Worm (Caenorhabditis elegans) whole organism, L3 larva: ENCODE results near the gene Y51H7BR.8.

ENCODE experiments used
- ZK546.5 ChIP-seq: sonication (generic microtip); optimal IDR thresholded peaks from 2 replicates; lab custom pipeline; 2017; ENCODE audit warnings: missing biosample characterization, missing genetic modification characterization
- aly-2 ChIP-seq: fragments of 150-350 bp; optimal IDR thresholded peaks from 2 replicates; lab custom pipeline; 2014; ENCODE audit warnings: missing biosample characterization, missing genetic modification characterization
- ama-1 ChIP-seq: fragments of 150-350 bp; optimal IDR thresholded peaks from 2 replicates; lab custom pipeline; 2018
- ceh-16 ChIP-seq: sonication (generic microtip); optimal IDR thresholded peaks from 2 replicates; lab custom pipeline; 2017; ENCODE audit warnings: missing biosample characterization, missing genetic modification characterization
- ceh-82 ChIP-seq: fragments of 150-350 bp; optimal IDR thresholded peaks from 2 replicates; lab custom pipeline; 2014; ENCODE audit warnings: missing biosample characterization, missing genetic modification characterization
- ceh-9 ChIP-seq: sonication (generic microtip); optimal IDR thresholded peaks from 2 replicates; lab custom pipeline; 2018; ENCODE audit warnings: missing biosample characterization, missing genetic modification characterization
- daf-12 ChIP-seq: fragments of 150-350 bp; optimal IDR thresholded peaks from 2 replicates; lab custom pipeline; 2014; ENCODE audit warnings: missing biosample characterization, missing genetic modification reagents, missing genetic modification characterization
- egl-27 ChIP-seq: sonication (generic microtip); optimal IDR thresholded peaks from 4 replicates; lab custom pipeline; 2017; ENCODE audit warnings: missing biosample characterization, missing genetic modification reagents, missing genetic modification characterization
- egl-5 ChIP-seq: fragments of 150-350 bp; optimal IDR thresholded peaks from 2 replicates; lab custom pipeline; 2017; ENCODE audit warnings: missing biosample characterization, missing genetic modification reagents, missing genetic modification characterization, inconsistent platforms
- elt-1 ChIP-seq: fragments of 150-350 bp; optimal IDR thresholded peaks from 2 replicates; lab custom pipeline; 2014; ENCODE audit warnings: missing biosample characterization, missing genetic modification characterization
- elt-2 ChIP-seq: sonication (generic microtip); optimal IDR thresholded peaks from 2 replicates; lab custom pipeline; 2016; ENCODE audit warnings: missing genetic modification reagents, mild to moderate bottlenecking, missing genetic modification characterization, missing compliant biosample characterization
- elt-3 ChIP-seq, 3 experiments: fragments of 150-350 bp in 1 of 3; sonication (generic microtip) in 2 of 3; optimal IDR thresholded peaks; 2 replicates in 2 of 3; 4 replicates in 1 of 3; lab custom pipeline; 2014 to 2017; ENCODE audit warnings: missing biosample characterization in 3 of 3, missing genetic modification characterization in 3 of 3
- fkh-10 ChIP-seq: sonication (generic microtip); optimal IDR thresholded peaks from 2 replicates; lab custom pipeline; 2017; ENCODE audit warnings: missing biosample characterization, missing genetic modification reagents, missing genetic modification characterization
- fos-1 ChIP-seq: fragments of 150-350 bp; optimal IDR thresholded peaks from 2 replicates; lab custom pipeline; 2014; ENCODE audit warnings: missing biosample characterization, missing genetic modification characterization
- hmg-11 ChIP-seq: sonication (generic microtip); optimal IDR thresholded peaks from 2 replicates; lab custom pipeline; 2016; ENCODE audit warnings: missing genetic modification characterization, missing compliant biosample characterization
- jun-1 ChIP-seq: fragments of 150-350 bp; optimal IDR thresholded peaks from 2 replicates; lab custom pipeline; 2014; ENCODE audit warnings: missing biosample characterization, missing genetic modification reagents, missing genetic modification characterization
- lin-15B ChIP-seq: fragments of 150-350 bp; optimal IDR thresholded peaks from 2 replicates; lab custom pipeline; 2014; ENCODE audit warnings: missing biosample characterization, missing genetic modification characterization
- lin-39 ChIP-seq: fragments of 150-350 bp; optimal IDR thresholded peaks from 2 replicates; lab custom pipeline; 2018; ENCODE audit warnings: missing biosample characterization, missing genetic modification reagents, missing genetic modification characterization
- lsy-12 ChIP-seq: sonication (generic microtip); optimal IDR thresholded peaks from 2 replicates; lab custom pipeline; 2016; ENCODE audit warnings: mild to moderate bottlenecking, missing genetic modification characterization, missing compliant biosample characterization
- mdl-1 ChIP-seq: fragments of 150-350 bp; optimal IDR thresholded peaks from 2 replicates; lab custom pipeline; 2014; ENCODE audit warnings: missing biosample characterization, missing genetic modification characterization
- nfya-1 ChIP-seq: sonication (generic microtip); optimal IDR thresholded peaks from 2 replicates; lab custom pipeline; 2017; ENCODE audit warnings: missing genetic modification characterization, mild to moderate bottlenecking, missing compliant biosample characterization, antibody characterized with exemption, moderate library complexity; ENCODE audit not compliant: insufficient read depth
- nhr-11 ChIP-seq: fragments of 150-350 bp; optimal IDR thresholded peaks from 2 replicates; lab custom pipeline; 2014; ENCODE audit warnings: missing biosample characterization, missing genetic modification characterization
- nhr-12 ChIP-seq: fragments of 150-350 bp; optimal IDR thresholded peaks from 2 replicates; lab custom pipeline; 2014; ENCODE audit warnings: missing biosample characterization, missing genetic modification characterization
- nhr-23 ChIP-seq: fragments of 150-350 bp; optimal IDR thresholded peaks from 2 replicates; lab custom pipeline; 2014; ENCODE audit warnings: missing biosample characterization, missing genetic modification reagents, missing genetic modification characterization
- nhr-237 ChIP-seq: fragments of 150-350 bp; optimal IDR thresholded peaks from 2 replicates; lab custom pipeline; 2014; ENCODE audit warnings: missing biosample characterization, missing genetic modification characterization
- nhr-28 ChIP-seq: fragments of 150-350 bp; optimal IDR thresholded peaks from 2 replicates; lab custom pipeline; 2014; ENCODE audit warnings: missing biosample characterization, missing genetic modification characterization
- nhr-43 ChIP-seq: sonication (generic microtip); optimal IDR thresholded peaks from 2 replicates; lab custom pipeline; 2016; ENCODE audit warnings: mild to moderate bottlenecking, missing genetic modification characterization, missing compliant biosample characterization; ENCODE audit not compliant: poor library complexity, severe bottlenecking
- nhr-67 ChIP-seq: fragments of 150-350 bp; optimal IDR thresholded peaks from 2 replicates; lab custom pipeline; 2014; ENCODE audit warnings: missing biosample characterization, missing genetic modification characterization
- nhr-77 ChIP-seq: fragments of 150-350 bp; optimal IDR thresholded peaks from 2 replicates; lab custom pipeline; 2014; ENCODE audit warnings: missing biosample characterization, missing genetic modification characterization
- pha-4 ChIP-seq: fragments of 150-350 bp; optimal IDR thresholded peaks from 2 replicates; lab custom pipeline; 2014; ENCODE audit warnings: missing biosample characterization, missing genetic modification reagents, missing genetic modification characterization
- pqm-1 ChIP-seq: fragments of 150-350 bp; optimal IDR thresholded peaks from 2 replicates; lab custom pipeline; 2017; ENCODE audit warnings: missing biosample characterization, missing genetic modification characterization, inconsistent platforms
- skn-1 ChIP-seq: fragments of 150-350 bp; optimal IDR thresholded peaks from 2 replicates; lab custom pipeline; 2014; ENCODE audit warnings: missing biosample characterization, missing genetic modification characterization
- snpc-4 ChIP-seq: fragments of 150-350 bp; optimal IDR thresholded peaks from 2 replicates; lab custom pipeline; 2014; ENCODE audit warnings: missing biosample characterization, missing genetic modification characterization
- unc-39 ChIP-seq: sonication (generic microtip); optimal IDR thresholded peaks from 4 replicates; lab custom pipeline; 2017; ENCODE audit warnings: missing biosample characterization, missing genetic modification characterization
- unc-62 ChIP-seq: fragments of 150-350 bp; sonication (generic microtip); optimal IDR thresholded peaks from 4 replicates; lab custom pipeline; 2014; ENCODE audit warnings: missing biosample characterization, missing genetic modification reagents, missing genetic modification characterization
- zag-1 ChIP-seq: fragments of 150-350 bp; optimal IDR thresholded peaks from 2 replicates; lab custom pipeline; 2014; ENCODE audit warnings: missing biosample characterization, missing genetic modification characterization
- ztf-4 ChIP-seq: fragments of 150-350 bp; optimal IDR thresholded peaks from 2 replicates; lab custom pipeline; 2014; ENCODE audit warnings: missing biosample characterization, missing genetic modification characterization

Gene Y51H7BR.8

ce11 chrII:1482419-1482818 lies 36.6 kb upstream of the Y51H7BR.8 start:
- no peak for TF ChIP-seq ceh-9 (tag; lab: Kevin White, UChicago)
- TF ChIP-seq egl-5 (tag; lab: Kevin White, UChicago): no peak
- no peak for TF ChIP-seq aly-2 (tag; lab: Kevin White, UChicago)
- no peak for TF ChIP-seq elt-3 (tag; optimal IDR thresholded peaks at IDR 0.05; lab: Kevin White, UChicago)
- no peak for TF ChIP-seq nhr-43 (tag; lab: Kevin White, UChicago)
- TF ChIP-seq daf-12 (tag; lab: Kevin White, UChicago): no peak
- TF ChIP-seq nhr-28 (tag; lab: Kevin White, UChicago): no peak
- TF ChIP-seq elt-2 (tag; lab: Kevin White, UChicago): no peak
- no peak for TF ChIP-seq mdl-1 (tag; lab: Kevin White, UChicago)
- TF ChIP-seq fkh-10 (GFP tag; lab: Kevin White, UChicago): no peak
- TF ChIP-seq unc-62 (GFP tag; lab: Kevin White, UChicago): no peak
- TF ChIP-seq jun-1 (tag; lab: Kevin White, UChicago): no peak
- no peak for TF ChIP-seq fos-1 (tag; lab: Kevin White, UChicago)
- TF ChIP-seq skn-1 (tag; lab: Kevin White, UChicago): no peak
- no peak for TF ChIP-seq nhr-11 (tag; lab: Kevin White, UChicago)
- TF ChIP-seq nhr-237: no peak
- no peak for TF ChIP-seq snpc-4 (tag; lab: Kevin White, UChicago)

- TF ChIP-seq pqm-1 (tag; lab: Kevin White, UChicago) (no peak), elt-3 (tag; optimal IDR thresholded peaks at IDR 0.05; lab: Kevin White, UChicago) (no peak), ztf-4 (tag; lab: Kevin White, UChicago) (no peak), nhr-23 (tag; lab: Kevin White, UChicago) (no peak), nhr-67 (tag; lab: Kevin White, UChicago) (no peak)
- TF ChIP-seq, all 47 proteins: peak for 0
These were observed 28.2 kb upstream of the Y51H7BR.8 start for ce11 chrII:1490813-1491212.

- TF ChIP-seq nhr-23 (tag; lab: Kevin White, UChicago) (no peak), pha-4 (peak; percentile 11)
These were observed 18.7 kb upstream of the Y51H7BR.8 start, which contains the start of gene emc-1 for ce11 chrII:1500286-1500840. Gene emc-1 (minus strand): TSS chrII:1500330.

ce11 chrII:1500959-1501358 lies 18.1 kb upstream of the Y51H7BR.8 start:
- TF ChIP-seq unc-39 (tag; lab: Kevin White, UChicago) (no peak), elt-2 (tag; lab: Kevin White, UChicago) (no peak), ztf-4 (tag; lab: Kevin White, UChicago) (no peak), lsy-12 (tag; lab: Kevin White, UChicago) (no peak), mdl-1 (tag; lab: Kevin White, UChicago) (no peak), nhr-67 (tag; lab: Kevin White, UChicago) (no peak), fkh-10 (GFP tag; lab: Kevin White, UChicago) (no peak), ama-1 (no peak)

ce11 chrII:1501614-1502355 lies 17.2 kb upstream of the Y51H7BR.8 start:
- TF ChIP-seq jun-1 (tag; lab: Kevin White, UChicago): no peak
- no peak for TF ChIP-seq nhr-23 (tag; lab: Kevin White, UChicago)
- TF ChIP-seq elt-1: no peak
- no peak for TF ChIP-seq ceh-82 (tag; lab: Kevin White, UChicago)
- TF ChIP-seq zag-1 (tag; lab: Kevin White, UChicago): no peak
- no peak for TF ChIP-seq fos-1 (tag; lab: Kevin White, UChicago)
- TF ChIP-seq ceh-16 (tag; lab: Kevin White, UChicago): no peak
- peak; percentile 65 for TF ChIP-seq mdl-1 (tag; lab: Kevin White, UChicago)
- no peak for TF ChIP-seq skn-1 (tag; lab: Kevin White, UChicago)
- no peak for TF ChIP-seq nhr-28 (tag; lab: Kevin White, UChicago)
- TF ChIP-seq egl-5 (tag; lab: Kevin White, UChicago): peak; percentile 51
- no peak for TF ChIP-seq ztf-4 (tag; lab: Kevin White, UChicago)
- TF ChIP-seq lin-15B (tag; lab: Kevin White, UChicago): peak; percentile 1
- TF ChIP-seq hmg-11 (tag; lab: Kevin White, UChicago): peak; percentile 49
- TF ChIP-seq lin-39 (tag; lab: Kevin White, UChicago): peak; percentile 90
- TF ChIP-seq unc-62 (GFP tag; lab: Kevin White, UChicago): peak; percentile 38
- peak; percentile 59 for TF ChIP-seq nfya-1 (tag; lab: Kevin White, UChicago)
- no peak for TF ChIP-seq elt-2 (tag; lab: Kevin White, UChicago)
- no peak for TF ChIP-seq pqm-1 (tag; lab: Kevin White, UChicago)
- TF ChIP-seq ama-1: no peak
- TF ChIP-seq nhr-12 (tag; lab: Kevin White, UChicago): no peak
- no peak for TF ChIP-seq egl-27 (tag; lab: Kevin White, UChicago)
- TF ChIP-seq elt-3 (tag; optimal IDR thresholded peaks at IDR 0.05; lab: Kevin White, UChicago): no peak
- TF ChIP-seq nhr-67 (tag; lab: Kevin White, UChicago): no peak
- no peak for TF ChIP-seq nhr-77 (tag; lab: Kevin White, UChicago)
- no peak for TF ChIP-seq ZK546.5 (tag; lab: Kevin White, UChicago)
- no peak for TF ChIP-seq daf-12 (tag; lab: Kevin White, UChicago)
